Fruit fly (Drosophila melanogaster) whole organism, embryonic: ENCODE data around the gene RpL8.

ENCODE experiments used
- Bteb2 ChIP-seq: fragments of 200-800 bp; sonication (Bioruptor generic); optimal IDR thresholded peaks from 2 replicates; lab custom pipeline; 2016; ENCODE audit warnings: missing biosample characterization, missing genetic modification characterization
- CG12391 ChIP-seq: fragments of 200-800 bp; sonication (Bioruptor generic); optimal IDR thresholded peaks from 3 replicates; lab custom pipeline; 2018; ENCODE audit warnings: missing biosample characterization, mild to moderate bottlenecking, missing genetic modification characterization, moderate library complexity
- CG12659 ChIP-seq: fragments of 200-800 bp; sonication (Bioruptor generic); optimal IDR thresholded peaks from 3 replicates; lab custom pipeline; 2017; ENCODE audit warnings: mild to moderate bottlenecking, missing biosample characterization, missing genetic modification reagents, missing genetic modification characterization
- CG12744 ChIP-seq: fragments of 200-800 bp; sonication (Bioruptor generic); optimal IDR thresholded peaks from 2 replicates; lab custom pipeline; 2016; ENCODE audit warnings: missing biosample characterization, missing genetic modification characterization
- CG13624 ChIP-seq: fragments of 200-800 bp; sonication (Bioruptor generic); optimal IDR thresholded peaks from 2 replicates; lab custom pipeline; 2016; ENCODE audit warnings: missing biosample characterization, missing genetic modification characterization
- CG13894 ChIP-seq: fragments of 200-800 bp; sonication (Bioruptor generic); optimal IDR thresholded peaks from 3 replicates; lab custom pipeline; 2018; ENCODE audit warnings: missing biosample characterization, mild to moderate bottlenecking, missing genetic modification characterization, moderate library complexity
- CG14441 ChIP-seq: fragments of 200-800 bp; sonication (Bioruptor generic); IDR thresholded peaks from 2 replicates; pipeline ENCODE4 v1.3.6; 2022; ENCODE audit warnings: missing biosample characterization, missing genetic modification characterization
- CG14710 ChIP-seq: fragments of 200-800 bp; sonication (Bioruptor generic); optimal IDR thresholded peaks from 3 replicates; lab custom pipeline; 2019; ENCODE audit warnings: missing biosample characterization, mild to moderate bottlenecking, missing genetic modification characterization, moderate library complexity
- CG1647 ChIP-seq: fragments of 200-800 bp; sonication (Bioruptor generic); optimal IDR thresholded peaks from 3 replicates; lab custom pipeline; 2016; ENCODE audit warnings: missing biosample characterization, missing genetic modification characterization
- CG17829 ChIP-seq: fragments of 200-800 bp; optimal IDR thresholded peaks from 2 replicates; lab custom pipeline; 2019; ENCODE audit warnings: missing biosample characterization, mild to moderate bottlenecking, missing genetic modification characterization, moderate library complexity
- CG17912 ChIP-seq: fragments of 200-800 bp; sonication (Bioruptor generic); optimal IDR thresholded peaks from 2 replicates; lab custom pipeline; 2018; ENCODE audit warnings: missing biosample characterization, mild to moderate bottlenecking, missing genetic modification characterization
- CG2116 ChIP-seq: fragments of 200-800 bp; sonication (Bioruptor generic); optimal IDR thresholded peaks from 3 replicates; lab custom pipeline; 2018; ENCODE audit warnings: missing biosample characterization, mild to moderate bottlenecking, missing genetic modification characterization
- CG4424 ChIP-seq: fragments of 200-800 bp; sonication (Bioruptor generic); optimal IDR thresholded peaks from 3 replicates; lab custom pipeline; 2016; ENCODE audit warnings: missing biosample characterization, missing genetic modification characterization
- CG5245 ChIP-seq: fragments of 200-800 bp; sonication (Bioruptor generic); optimal IDR thresholded peaks from 3 replicates; lab custom pipeline; 2016; ENCODE audit warnings: missing biosample characterization, missing genetic modification characterization
- CG6765 ChIP-seq: fragments of 200-800 bp; sonication (Bioruptor generic); optimal IDR thresholded peaks from 3 replicates; lab custom pipeline; 2017; ENCODE audit warnings: missing biosample characterization, mild to moderate bottlenecking, missing genetic modification characterization
- CG6813 ChIP-seq: fragments of 200-800 bp; sonication (Bioruptor generic); optimal IDR thresholded peaks from 2 replicates; lab custom pipeline; 2017; ENCODE audit warnings: missing biosample characterization, missing genetic modification characterization, mild to moderate bottlenecking, moderate library complexity, missing genetic modification reagents
- CG7786 ChIP-seq: fragments of 200-800 bp; sonication (Bioruptor generic); optimal IDR thresholded peaks from 2 replicates; lab custom pipeline; 2016; ENCODE audit warnings: missing biosample characterization, missing genetic modification characterization
- CG9817 ChIP-seq: fragments of 200-800 bp; sonication (Bioruptor generic); optimal IDR thresholded peaks from 2 replicates; lab custom pipeline; 2018; ENCODE audit warnings: missing biosample characterization, mild to moderate bottlenecking, missing genetic modification characterization, moderate library complexity
- E2f1 ChIP-seq: fragments of 200-800 bp; sonication (Bioruptor generic); IDR thresholded peaks from 2 replicates; pipeline ENCODE4 v1.3.6; 2022; ENCODE audit warnings: missing biosample characterization, missing genetic modification characterization
- Elba2 ChIP-seq: fragments of 200-800 bp; sonication (Bioruptor generic); optimal IDR thresholded peaks from 3 replicates; lab custom pipeline; 2016; ENCODE audit warnings: missing biosample characterization, missing genetic modification characterization
- Mad ChIP-seq: fragments of 200-800 bp; sonication (Bioruptor generic); optimal IDR thresholded peaks from 2 replicates; lab custom pipeline; 2016; ENCODE audit warnings: missing biosample characterization, missing genetic modification characterization
- Max ChIP-seq: fragments of 200-800 bp; sonication (Bioruptor generic); optimal IDR thresholded peaks from 2 replicates; lab custom pipeline; 2016; ENCODE audit warnings: missing biosample characterization, mild to moderate bottlenecking, missing genetic modification characterization
- Poxn ChIP-seq: fragments of 200-800 bp; sonication (Bioruptor generic); IDR thresholded peaks from 2 replicates; pipeline ENCODE4 v1.3.6; 2022; ENCODE audit warnings: missing biosample characterization, missing genetic modification characterization
- Sin3A ChIP-seq: fragments of >200 bp; optimal IDR thresholded peaks from 2 replicates; lab custom pipeline; 2018
- Sox102F ChIP-seq: fragments of 200-800 bp; sonication (Bioruptor generic); optimal IDR thresholded peaks from 2 replicates; lab custom pipeline; 2018; ENCODE audit warnings: missing biosample characterization, mild to moderate bottlenecking, missing genetic modification characterization, moderate library complexity
- Taf1 ChIP-seq: fragments of 200-800 bp; sonication (Bioruptor generic); IDR thresholded peaks from 2 replicates; pipeline ENCODE4 v1.3.6; 2022; ENCODE audit warnings: missing biosample characterization, missing genetic modification characterization
- Vsx1 ChIP-seq: fragments of 200-800 bp; sonication (Bioruptor generic); optimal IDR thresholded peaks from 2 replicates; lab custom pipeline; 2017; ENCODE audit warnings: missing biosample characterization, mild to moderate bottlenecking, missing genetic modification characterization, missing genetic modification reagents
- amos ChIP-seq: fragments of 200-800 bp; sonication (Bioruptor generic); IDR thresholded peaks from 2 replicates; pipeline ENCODE4 v1.3.6; 2022; ENCODE audit warnings: missing biosample characterization, missing genetic modification characterization; ENCODE audit not compliant: partially characterized antibody
- chm ChIP-seq: fragments of 200-800 bp; sonication (Bioruptor generic); IDR thresholded peaks from 2 replicates; pipeline ENCODE4 v1.3.6; 2022; ENCODE audit warnings: missing biosample characterization, missing genetic modification characterization
- chn ChIP-seq: fragments of 200-800 bp; sonication (Bioruptor generic); optimal IDR thresholded peaks from 2 replicates; lab custom pipeline; 2016; ENCODE audit warnings: missing biosample characterization, missing genetic modification characterization
- dmrt99B ChIP-seq: fragments of 200-800 bp; sonication (Bioruptor generic); optimal IDR thresholded peaks from 2 replicates; lab custom pipeline; 2018; ENCODE audit warnings: missing biosample characterization, mild to moderate bottlenecking, missing genetic modification characterization, moderate library complexity
- fu2 ChIP-seq: fragments of 200-800 bp; sonication (Bioruptor generic); optimal IDR thresholded peaks from 2 replicates; lab custom pipeline; 2016; ENCODE audit warnings: missing biosample characterization, missing genetic modification characterization
- gce ChIP-seq: fragments of 200-800 bp; sonication (Bioruptor generic); IDR thresholded peaks from 3 replicates; pipeline ENCODE4 v1.3.6; 2022; ENCODE audit warnings: missing biosample characterization, missing genetic modification characterization
- hth ChIP-seq: fragments of >200 bp; optimal IDR thresholded peaks from 2 replicates; lab custom pipeline; 2017; ENCODE audit warnings: inconsistent platforms
- ind ChIP-seq: fragments of 200-800 bp; sonication (Bioruptor generic); optimal IDR thresholded peaks from 3 replicates; lab custom pipeline; 2016; ENCODE audit warnings: missing biosample characterization, missing genetic modification characterization
- jing ChIP-seq: fragments of 200-800 bp; sonication (Bioruptor generic); optimal IDR thresholded peaks from 2 replicates; lab custom pipeline; 2018; ENCODE audit warnings: missing biosample characterization, mild to moderate bottlenecking, missing genetic modification characterization
- knrl ChIP-seq: fragments of 200-800 bp; sonication (Bioruptor generic); IDR thresholded peaks from 3 replicates; pipeline ENCODE4 v1.3.6; 2022; ENCODE audit warnings: missing biosample characterization, missing genetic modification characterization; ENCODE audit not compliant: partially characterized antibody
- lov ChIP-seq, 2 experiments: fragments of 200-800 bp in 1 of 2; fragments of >200 bp in 1 of 2; sonication (Bioruptor generic) in 1 of 2; IDR thresholded peaks in 1 of 2; optimal IDR thresholded peaks in 1 of 2; 2 replicates in 1 of 2; 3 replicates in 1 of 2; pipeline versions ENCODE4 v1.3.6 to Lab custom; 2017 to 2022; ENCODE audit warnings: missing biosample characterization in 1 of 2, missing genetic modification characterization in 1 of 2
- nerfin-2 ChIP-seq: fragments of 200-800 bp; sonication (Bioruptor generic); IDR thresholded peaks from 2 replicates; pipeline ENCODE4 v1.3.6; 2022; ENCODE audit warnings: missing biosample characterization, missing genetic modification characterization; ENCODE audit not compliant: partially characterized antibody
- otp ChIP-seq: fragments of 200-800 bp; sonication (Bioruptor generic); IDR thresholded peaks from 3 replicates; pipeline ENCODE4, ENCODE4 v1.3.6; 2022; ENCODE audit warnings: missing biosample characterization, missing genetic modification characterization
- p53 ChIP-seq: fragments of 200-800 bp; sonication (Bioruptor generic); optimal IDR thresholded peaks from 2 replicates; lab custom pipeline; 2016; ENCODE audit warnings: missing biosample characterization, missing genetic modification characterization
- pnt ChIP-seq: fragments of 200-800 bp; sonication (Bioruptor generic); optimal IDR thresholded peaks from 3 replicates; lab custom pipeline; 2016; ENCODE audit warnings: missing biosample characterization, missing genetic modification characterization
- pros ChIP-seq: fragments of 200-800 bp; sonication (Bioruptor generic); optimal IDR thresholded peaks from 3 replicates; lab custom pipeline; 2019; ENCODE audit warnings: missing biosample characterization, mild to moderate bottlenecking, missing genetic modification characterization, moderate library complexity
- run ChIP-seq: fragments of 200-800 bp; sonication (Bioruptor generic); optimal IDR thresholded peaks from 3 replicates; lab custom pipeline; 2018; ENCODE audit warnings: missing biosample characterization, mild to moderate bottlenecking, missing genetic modification characterization
- scrt ChIP-seq: fragments of 200-800 bp; sonication (Bioruptor generic); optimal IDR thresholded peaks from 2 replicates; lab custom pipeline; 2018; ENCODE audit warnings: missing biosample characterization, mild to moderate bottlenecking, missing genetic modification characterization, moderate library complexity
- sens-2 ChIP-seq: fragments of 200-800 bp; sonication (Bioruptor generic); IDR thresholded peaks from 2 replicates; pipeline ENCODE4 v1.3.6; 2022; ENCODE audit warnings: missing biosample characterization, missing genetic modification characterization
- stc ChIP-seq: fragments of 200-800 bp; sonication (Bioruptor generic); IDR thresholded peaks from 2 replicates; pipeline ENCODE4 v1.3.6; 2022; ENCODE audit warnings: missing biosample characterization, missing genetic modification characterization
- toy ChIP-seq: fragments of 200-800 bp; sonication (Bioruptor generic); IDR thresholded peaks from 2 replicates; pipeline ENCODE4 v1.3.6; 2022; ENCODE audit warnings: missing biosample characterization, missing genetic modification characterization
- wor ChIP-seq: fragments of 200-800 bp; sonication (Bioruptor generic); IDR thresholded peaks from 2 replicates; pipeline ENCODE4 v1.3.6; 2022; ENCODE audit warnings: missing biosample characterization, missing genetic modification characterization

RpL8 gene

DNA sequence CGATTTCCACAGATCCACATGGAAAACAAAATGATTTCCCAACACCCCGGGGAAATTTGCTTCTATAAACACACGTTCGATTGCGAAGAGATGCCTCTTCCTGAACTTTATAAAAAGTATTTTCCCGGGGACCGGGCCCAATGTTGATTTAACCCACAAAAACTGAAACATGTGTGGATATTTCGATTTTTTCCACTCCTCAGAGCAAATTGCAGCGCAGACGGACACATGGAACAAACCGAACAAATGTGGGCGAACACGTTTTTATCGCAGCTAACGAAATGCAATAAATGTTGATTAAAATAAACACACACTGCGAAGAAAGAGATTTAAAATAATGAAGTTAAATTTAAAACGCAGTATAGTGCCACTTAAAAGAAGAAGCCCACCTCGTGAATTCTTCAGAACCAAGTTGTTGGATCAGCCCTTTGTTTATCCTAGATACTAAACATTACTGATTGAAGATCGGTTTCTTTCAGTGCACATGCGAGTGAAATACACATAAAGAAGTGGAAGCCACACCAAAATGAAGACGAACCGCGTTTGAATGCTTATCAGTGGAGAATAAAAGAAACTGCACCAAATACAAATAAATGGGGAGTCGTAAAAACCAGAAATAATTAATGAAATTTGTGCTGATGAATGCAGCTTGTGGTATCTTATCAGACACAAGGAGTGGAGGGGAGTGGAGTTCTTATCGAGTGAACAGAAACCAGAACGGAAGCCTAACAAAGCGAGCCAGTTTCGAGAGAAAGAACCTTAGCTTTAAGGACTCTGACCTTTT lies 4.3 kb upstream of the RpL8 start (continued):
- TF ChIP-seq dmrt99B (tag; lab: Kevin White, UChicago) (peak; percentile 93), Mad (GFP tag; lab: Kevin White, UChicago) (peak; percentile 51), Vsx1 (peak; percentile 28), fu2 (GFP tag; lab: Kevin White, UChicago) (peak; percentile 35), otp (GFP tag; lab: Robert Waterston, UW) (peak; percentile 88), scrt (GFP tag; lab: Kevin White, UChicago) (peak; percentile 57), CG12744 (peak; percentile 62), pnt (peak; percentile 58), CG17912 (GFP tag; lab: Kevin White, UChicago) (no peak), CG5245 (peak; percentile 84), CG17829 (tag; lab: Kevin White, UChicago) (peak; percentile 85), Elba2 (GFP tag; lab: Kevin White, UChicago) (no peak), CG12659 (GFP tag; lab: Kevin White, UChicago) (peak; percentile 66), Taf1 (GFP tag; lab: Robert Waterston, UW) (no peak), Max (GFP tag; lab: Kevin White, UChicago) (peak; percentile 69), CG12391 (tag; lab: Kevin White, UChicago) (peak; percentile 85), amos (GFP tag; lab: Robert Waterston, UW) (no peak), CG7786 (GFP tag; lab: Kevin White, UChicago) (no peak), nerfin-2 (GFP tag; lab: Robert Waterston, UW) (no peak), Sin3A (lab: Kevin White, UChicago) (no peak), chm (peak; percentile 88), p53 (GFP tag; lab: Kevin White, UChicago) (peak; percentile 11), CG14710 (tag; lab: Kevin White, UChicago) (peak; percentile 83), CG9817 (tag; lab: Kevin White, UChicago) (peak; percentile 57), Sox102F (GFP tag; lab: Kevin White, UChicago) (peak; percentile 94), CG1647 (GFP tag; lab: Kevin White, UChicago) (peak; percentile 79), run (tag; lab: Kevin White, UChicago) (peak; percentile 81), chn (GFP tag; lab: Kevin White, UChicago) (peak; percentile 76), CG6813 (GFP tag; lab: Kevin White, UChicago) (peak; percentile 72), CG4424 (GFP tag; lab: Kevin White, UChicago) (peak; percentile 85), sens-2 (GFP tag; lab: Robert Waterston, UW) (peak; percentile 88), CG2116 (GFP tag; lab: Kevin White, UChicago) (peak; percentile 13), hth (lab: Kevin White, UChicago) (no peak), Poxn (GFP tag; lab: Robert Waterston, UW) (no peak), CG6765 (GFP tag; lab: Kevin White, UChicago) (peak; percentile 16), stc (GFP tag; lab: Robert Waterston, UW) (peak; percentile 91), knrl (GFP tag; lab: Robert Waterston, UW) (no peak), ind (GFP tag; lab: Kevin White, UChicago) (peak; percentile 82), CG13624 (GFP tag; lab: Kevin White, UChicago) (peak; percentile 49), wor (GFP tag; lab: Robert Waterston, UW) (peak; percentile 76), CG14441 (peak; percentile 86), toy (GFP tag; lab: Robert Waterston, UW) (peak; percentile 28; the same call in 1 of the 2 replicates), pros (GFP tag; lab: Kevin White, UChicago) (no peak), E2f1 (peak; percentile 80), Bteb2 (peak; percentile 30), jing (GFP tag; lab: Kevin White, UChicago) (peak; percentile 73), gce (GFP tag; lab: Robert Waterston, UW) (peak; percentile 76), lov (optimal IDR thresholded peaks at IDR 0.05; lab: Kevin White, UChicago) (no peak), lov (GFP tag; IDR thresholded peaks at IDR 0.05; lab: Robert Waterston, UW) (peak; percentile 76; the same call in 1 of the 3 replicates), CG13894 (tag; lab: Kevin White, UChicago) (no peak)
